Fruit fly (Drosophila melanogaster): Measurements from ENCODE around the gene Or85e.

Or85e gene

dm6 chr3R:8659200-8659897 lies 23.7 kb upstream of the Or85e start:
- TF ChIP-seq CG9705 (GFP tag; optimal IDR thresholded peaks at IDR 0.05), result peak; percentile 46
- TF ChIP-seq N (GFP tag; optimal IDR thresholded peaks at IDR 0.05), result peak; percentile 60
- TF ChIP-seq dl (GFP tag; optimal IDR thresholded peaks at IDR 0.05; ENCODE audit: insufficient read depth in 1 of 2, partially characterized antibody in 2 of 2), result peak in 1 of 2 experiments; percentile 12
- TF ChIP-seq fru (GFP tag; optimal IDR thresholded peaks at IDR 0.05), result peak; percentile 36
- TF ChIP-seq CG32264 (GFP tag; optimal IDR thresholded peaks at IDR 0.05), result no peak
- TF ChIP-seq sage (GFP tag; optimal IDR thresholded peaks at IDR 0.05), result no peak
- TF ChIP-seq Dfd (GFP tag; optimal IDR thresholded peaks at IDR 0.05), result no peak
- TF ChIP-seq Vsx2 (GFP tag; optimal IDR thresholded peaks at IDR 0.05; ENCODE audit: partially characterized antibody), result no peak
- no peak for TF ChIP-seq Hr78 (GFP tag; optimal IDR thresholded peaks at IDR 0.05)
- no peak for TF ChIP-seq CrebA (GFP tag; optimal IDR thresholded peaks at IDR 0.05; ENCODE audit: borderline replicate concordance)
- no peak for TF ChIP-seq usp (GFP tag; optimal IDR thresholded peaks at IDR 0.05)
- peak; percentile 75 for TF ChIP-seq Hr83 (GFP tag; optimal IDR thresholded peaks at IDR 0.05; ENCODE audit: poor library complexity, severe bottlenecking)
- peak; percentile 36 for TF ChIP-seq Jra (GFP tag; optimal IDR thresholded peaks at IDR 0.05)
- no peak for TF ChIP-seq GATAd (GFP tag; optimal IDR thresholded peaks at IDR 0.05)
- TF ChIP-seq Mio (GFP tag; optimal IDR thresholded peaks at IDR 0.05), result no peak
- no peak for TF ChIP-seq tai (GFP tag; optimal IDR thresholded peaks at IDR 0.05)
- peak; percentile 46 for TF ChIP-seq Rel (GFP tag; optimal IDR thresholded peaks at IDR 0.05)
- TF ChIP-seq Rel (tag; optimal IDR thresholded peaks at IDR 0.05), result peak; percentile 54
- TF ChIP-seq Abd-B (GFP tag; optimal IDR thresholded peaks at IDR 0.05), result no peak
- TF ChIP-seq jim (GFP tag; optimal IDR thresholded peaks at IDR 0.05), result no peak
- TF ChIP-seq Sp1 (GFP tag; optimal IDR thresholded peaks at IDR 0.05), result peak; percentile 63
- peak; percentile 65 for TF ChIP-seq ey (GFP tag; optimal IDR thresholded peaks at IDR 0.05)
- TF ChIP-seq pan (optimal IDR thresholded peaks at IDR 0.05), result no peak
- TF ChIP-seq psq (GFP tag; optimal IDR thresholded peaks at IDR 0.05), result peak; percentile 54
- peak; percentile 48 for TF ChIP-seq OdsH (GFP tag; optimal IDR thresholded peaks at IDR 0.05)
- peak; percentile 74 for TF ChIP-seq h (GFP tag; optimal IDR thresholded peaks at IDR 0.05)
- no peak for TF ChIP-seq Myc (optimal IDR thresholded peaks at IDR 0.05)
- no peak for TF ChIP-seq lola (GFP tag; optimal IDR thresholded peaks at IDR 0.05)
- TF ChIP-seq woc (GFP tag; optimal IDR thresholded peaks at IDR 0.05), result peak; percentile 66
- TF ChIP-seq dsf (GFP tag; optimal IDR thresholded peaks at IDR 0.05; ENCODE audit: borderline replicate concordance), result no peak
- TF ChIP-seq Dif (GFP tag; optimal IDR thresholded peaks at IDR 0.05; ENCODE audit: partially characterized antibody), result no peak
- peak; percentile 49 for TF ChIP-seq HLH106 (tag; optimal IDR thresholded peaks at IDR 0.05)
- TF ChIP-seq Hnf4 (GFP tag; optimal IDR thresholded peaks at IDR 0.05), result peak; percentile 54
- TF ChIP-seq rgr (GFP tag; optimal IDR thresholded peaks at IDR 0.05), result peak; percentile 60
- peak; percentile 13 for TF ChIP-seq dmrt93B (GFP tag; optimal IDR thresholded peaks at IDR 0.05)
- TF ChIP-seq br (GFP tag; optimal IDR thresholded peaks at IDR 0.05), result peak; percentile 58
- no peak for TF ChIP-seq sv (GFP tag; optimal IDR thresholded peaks at IDR 0.05)
- TF ChIP-seq brk (GFP tag; optimal IDR thresholded peaks at IDR 0.05), result peak; percentile 56
- TF ChIP-seq foxo (GFP tag; optimal IDR thresholded peaks at IDR 0.05), result peak in 1 of 2 experiments; percentile 70

- TF ChIP-seq Jra (GFP tag; optimal IDR thresholded peaks at IDR 0.05) (no peak), CG9705 (GFP tag; optimal IDR thresholded peaks at IDR 0.05) (no peak)
Measured at dm6 chr3R:8658688-8659087, 23.0 kb upstream of the Or85e start.

- TF ChIP-seq br (GFP tag; optimal IDR thresholded peaks at IDR 0.05), result no peak
- TF ChIP-seq Myc (optimal IDR thresholded peaks at IDR 0.05), result no peak
- TF ChIP-seq Vsx2 (GFP tag; optimal IDR thresholded peaks at IDR 0.05; ENCODE audit: partially characterized antibody), result no peak
- no peak for TF ChIP-seq CG9705 (GFP tag; optimal IDR thresholded peaks at IDR 0.05)
- TF ChIP-seq HLH106 (tag; optimal IDR thresholded peaks at IDR 0.05), result no peak
- TF ChIP-seq Jra (GFP tag; optimal IDR thresholded peaks at IDR 0.05), result no peak
- TF ChIP-seq fru (GFP tag; optimal IDR thresholded peaks at IDR 0.05), result no peak
- TF ChIP-seq Hr83 (GFP tag; optimal IDR thresholded peaks at IDR 0.05; ENCODE audit: poor library complexity, severe bottlenecking), result no peak
- no peak for TF ChIP-seq sage (GFP tag; optimal IDR thresholded peaks at IDR 0.05)
Measured at dm6 chr3R:8654666-8655065, 19.0 kb upstream of the Or85e start, which contains the start of gene CG42489. CG42489 (minus strand) TSS chr3R:8654766.

Data from whole organism, wandering third instar larva.